Worm (Caenorhabditis elegans) whole organism, L1 larva: ENCODE results near the gene cth-1.

Experiments used
- C04F5.9 ChIP-seq: sonication (generic microtip); optimal IDR thresholded peaks from 2 replicates; lab custom pipeline; 2016; ENCODE audit warnings: missing genetic modification characterization, missing compliant biosample characterization
- Y116A8C.19 ChIP-seq: sonication (generic microtip); optimal IDR thresholded peaks from 2 replicates; lab custom pipeline; 2016; ENCODE audit warnings: missing compliant biosample characterization, missing genetic modification characterization, borderline replicate concordance
- alr-1 ChIP-seq: fragments of 200-800 bp; sonication (Bioruptor generic); optimal IDR thresholded peaks from 2 replicates; lab custom pipeline; 2018; ENCODE audit warnings: borderline replicate concordance, mild to moderate bottlenecking, missing genetic modification characterization, missing compliant biosample characterization
- aly-2 ChIP-seq: fragments of 150-350 bp; optimal IDR thresholded peaks from 2 replicates; lab custom pipeline; 2014; ENCODE audit warnings: missing biosample characterization, missing genetic modification characterization
- blmp-1 ChIP-seq: fragments of 150-350 bp; optimal IDR thresholded peaks from 2 replicates; lab custom pipeline; 2014; ENCODE audit warnings: missing biosample characterization, missing genetic modification characterization
- ceh-63 ChIP-seq: fragments of 200-800 bp; sonication (Bioruptor generic); optimal IDR thresholded peaks from 2 replicates; lab custom pipeline; 2018; ENCODE audit warnings: mild to moderate bottlenecking, missing genetic modification characterization, missing compliant biosample characterization
- ceh-88 ChIP-seq: fragments of 200-800 bp; sonication (Bioruptor generic); IDR thresholded peaks from 2 replicates; pipeline ENCODE4 v1.3.6; 2022; ENCODE audit warnings: missing genetic modification characterization, missing compliant biosample characterization
- ceh-90 ChIP-seq: sonication (generic microtip); optimal IDR thresholded peaks from 2 replicates; lab custom pipeline; 2016; ENCODE audit warnings: missing genetic modification characterization, missing compliant biosample characterization
- dpl-1 ChIP-seq, 3 experiments: fragments of 150-350 bp in 2 of 3; sonication (generic microtip) in 1 of 3; optimal IDR thresholded peaks; 2 replicates each; lab custom pipeline; 2014 to 2017; ENCODE audit warnings: missing biosample characterization in 3 of 3, missing genetic modification characterization in 3 of 3, missing genetic modification reagents in 3 of 3
- efl-1 ChIP-seq, 4 experiments: fragments of 150-350 bp; optimal IDR thresholded peaks in 3 of 4; peaks in 1 of 4; 1 replicate in 1 of 4; 2 replicates in 3 of 4; lab custom pipeline; 2014; ENCODE audit warnings: missing biosample characterization in 2 of 4, missing genetic modification characterization in 2 of 4, missing genetic modification reagents in 2 of 4
- efl-3 ChIP-seq: fragments of 200-800 bp; sonication (Bioruptor generic); optimal IDR thresholded peaks from 2 replicates; lab custom pipeline; 2018; ENCODE audit warnings: mild to moderate bottlenecking, missing genetic modification characterization, missing compliant biosample characterization
- egl-27 ChIP-seq, 2 experiments: fragments of 150-350 bp in 1 of 2; sonication (generic microtip); optimal IDR thresholded peaks; 3 replicates each; lab custom pipeline; 2017 to 2018; ENCODE audit warnings: missing biosample characterization in 2 of 2, missing genetic modification characterization in 2 of 2, missing genetic modification reagents in 2 of 2
- elt-3 ChIP-seq, 6 experiments: fragments of 150-350 bp in 1 of 6; sonication (generic microtip); optimal IDR thresholded peaks; 2 replicates each; lab custom pipeline; 2017 to 2018; ENCODE audit warnings: missing biosample characterization in 6 of 6, missing genetic modification characterization in 6 of 6, inconsistent platforms in 1 of 6
- ets-5 ChIP-seq: fragments of 200-800 bp; sonication (Bioruptor generic); IDR thresholded peaks from 2 replicates; pipeline ENCODE4 v1.3.6; 2022; ENCODE audit warnings: missing genetic modification characterization, missing compliant biosample characterization
- fkh-4 ChIP-seq: sonication (generic microtip); optimal IDR thresholded peaks from 2 replicates; lab custom pipeline; 2016; ENCODE audit warnings: missing compliant biosample characterization, missing genetic modification characterization, borderline replicate concordance
- hlh-4 ChIP-seq: sonication (generic microtip); optimal IDR thresholded peaks from 2 replicates; lab custom pipeline; 2016; ENCODE audit warnings: mild to moderate bottlenecking, missing genetic modification characterization, missing compliant biosample characterization
- hpl-2 ChIP-seq: fragments of 150-350 bp; optimal IDR thresholded peaks from 2 replicates; lab custom pipeline; 2014; ENCODE audit warnings: missing biosample characterization, missing genetic modification reagents, missing genetic modification characterization
- irx-1 ChIP-seq: sonication (generic microtip); optimal IDR thresholded peaks from 2 replicates; lab custom pipeline; 2016; ENCODE audit warnings: missing genetic modification characterization, missing compliant biosample characterization
- isw-1 ChIP-seq: fragments of 200-800 bp; sonication (Bioruptor generic); IDR thresholded peaks from 2 replicates; pipeline ENCODE4 v1.3.6; 2022; ENCODE audit warnings: missing genetic modification characterization, missing compliant biosample characterization
- jun-1 ChIP-seq: fragments of 150-350 bp; optimal IDR thresholded peaks from 2 replicates; lab custom pipeline; 2014; ENCODE audit warnings: missing biosample characterization, missing genetic modification reagents, missing genetic modification characterization
- lin-14 ChIP-seq: fragments of 200-800 bp; sonication (Bioruptor generic); optimal IDR thresholded peaks from 2 replicates; lab custom pipeline; 2018; ENCODE audit warnings: mild to moderate bottlenecking, missing genetic modification characterization, moderate library complexity, missing compliant biosample characterization
- lin-15B ChIP-seq: fragments of 150-350 bp; sonication (generic microtip); optimal IDR thresholded peaks from 3 replicates; lab custom pipeline; 2014; ENCODE audit warnings: missing biosample characterization, missing genetic modification characterization
- lin-35 ChIP-seq, 2 experiments: fragments of 150-350 bp; optimal IDR thresholded peaks; 2 replicates each; lab custom pipeline; 2014; ENCODE audit warnings: missing biosample characterization in 2 of 2, missing genetic modification characterization in 2 of 2, missing genetic modification reagents in 2 of 2
- lin-39 ChIP-seq: fragments of 150-350 bp; optimal IDR thresholded peaks from 2 replicates; lab custom pipeline; 2014; ENCODE audit warnings: missing biosample characterization, missing genetic modification reagents, missing genetic modification characterization
- lir-3 ChIP-seq: sonication (generic microtip); optimal IDR thresholded peaks from 2 replicates; lab custom pipeline; 2016; ENCODE audit warnings: mild to moderate bottlenecking, missing genetic modification characterization, moderate library complexity, missing compliant biosample characterization; ENCODE audit not compliant: poor library complexity
- mab-9 ChIP-seq: fragments of 200-800 bp; sonication (Bioruptor generic); IDR thresholded peaks from 2 replicates; pipeline ENCODE4 v1.3.6; 2022; ENCODE audit warnings: missing genetic modification reagents, missing genetic modification characterization, missing compliant biosample characterization
- mdl-1 ChIP-seq, 2 experiments: fragments of 150-350 bp; optimal IDR thresholded peaks; 2 replicates each; lab custom pipeline; 2014 to 2017; ENCODE audit warnings: missing biosample characterization in 2 of 2, missing genetic modification characterization in 2 of 2, inconsistent platforms in 1 of 2
- mef-2 ChIP-seq: fragments of 150-350 bp; optimal IDR thresholded peaks from 2 replicates; lab custom pipeline; 2014; ENCODE audit warnings: missing biosample characterization, missing genetic modification characterization
- mep-1 ChIP-seq: fragments of 150-350 bp; optimal IDR thresholded peaks from 2 replicates; lab custom pipeline; 2014; ENCODE audit warnings: missing biosample characterization, missing genetic modification characterization
- nhr-19 ChIP-seq: fragments of 200-800 bp; sonication (Bioruptor generic); conservative IDR thresholded peaks from 2 replicates; pipeline ENCODE4 v1.3.6; 2022; ENCODE audit warnings: missing genetic modification characterization, missing compliant biosample characterization
- nhr-237 ChIP-seq: fragments of 150-350 bp; optimal IDR thresholded peaks from 2 replicates; lab custom pipeline; 2014; ENCODE audit warnings: missing biosample characterization, missing genetic modification characterization
- nhr-84 ChIP-seq: sonication (generic microtip); optimal IDR thresholded peaks from 2 replicates; lab custom pipeline; 2017; ENCODE audit warnings: missing biosample characterization, missing genetic modification characterization
- nhr-85 ChIP-seq: sonication (generic microtip); peaks from one replicate; lab custom pipeline; 2016; ENCODE audit warnings: missing genetic modification characterization, inconsistent platforms, missing compliant biosample characterization
- nhr-90 ChIP-seq: sonication (generic microtip); optimal IDR thresholded peaks from 2 replicates; lab custom pipeline; 2016; ENCODE audit warnings: mild to moderate bottlenecking, missing genetic modification characterization, missing compliant biosample characterization; ENCODE audit not compliant: poor library complexity
- pax-3 ChIP-seq: fragments of 200-800 bp; sonication (Bioruptor generic); optimal IDR thresholded peaks from 2 replicates; lab custom pipeline; 2018; ENCODE audit warnings: mild to moderate bottlenecking, missing genetic modification characterization, moderate library complexity, missing compliant biosample characterization
- pqm-1 ChIP-seq: sonication (generic microtip); optimal IDR thresholded peaks from 3 replicates; lab custom pipeline; 2017; ENCODE audit warnings: missing biosample characterization, missing genetic modification characterization
- rnt-1 ChIP-seq: sonication (generic microtip); optimal IDR thresholded peaks from 2 replicates; lab custom pipeline; 2016; ENCODE audit warnings: mild to moderate bottlenecking, missing genetic modification characterization, moderate library complexity, missing compliant biosample characterization
- skn-1 ChIP-seq: fragments of 150-350 bp; optimal IDR thresholded peaks from 2 replicates; lab custom pipeline; 2014; ENCODE audit warnings: missing biosample characterization, missing genetic modification characterization
- snpc-4 ChIP-seq: fragments of 150-350 bp; optimal IDR thresholded peaks from 2 replicates; lab custom pipeline; 2014; ENCODE audit warnings: missing biosample characterization, missing genetic modification characterization
- sox-4 ChIP-seq: sonication (generic microtip); optimal IDR thresholded peaks from 2 replicates; lab custom pipeline; 2016; ENCODE audit warnings: missing genetic modification characterization, missing compliant biosample characterization
- sptf-1 ChIP-seq: fragments of 150-350 bp; optimal IDR thresholded peaks from 2 replicates; lab custom pipeline; 2014; ENCODE audit warnings: missing biosample characterization, missing genetic modification characterization
- tlp-1 ChIP-seq: fragments of 150-350 bp; optimal IDR thresholded peaks from 2 replicates; lab custom pipeline; 2014; ENCODE audit warnings: missing biosample characterization, missing genetic modification characterization
- unc-130 ChIP-seq: fragments of 150-350 bp; optimal IDR thresholded peaks from 2 replicates; lab custom pipeline; 2017; ENCODE audit warnings: missing biosample characterization, missing genetic modification characterization, inconsistent platforms
- unc-30 ChIP-seq: sonication (generic microtip); optimal IDR thresholded peaks from 2 replicates; lab custom pipeline; 2017; ENCODE audit warnings: missing biosample characterization, missing genetic modification characterization
- unc-62 ChIP-seq: fragments of 150-350 bp; optimal IDR thresholded peaks from 2 replicates; lab custom pipeline; 2014; ENCODE audit warnings: missing biosample characterization, missing genetic modification reagents, missing genetic modification characterization
- unc-86 ChIP-seq: sonication (generic microtip); optimal IDR thresholded peaks from 2 replicates; lab custom pipeline; 2016; ENCODE audit warnings: missing genetic modification characterization, missing compliant biosample characterization
- unc-98 ChIP-seq: fragments of 200-800 bp; sonication (Bioruptor generic); IDR thresholded peaks from 2 replicates; pipeline ENCODE4 v1.3.6; 2022; ENCODE audit warnings: missing genetic modification characterization, missing compliant biosample characterization
- zag-1 ChIP-seq: fragments of 150-350 bp; optimal IDR thresholded peaks from 2 replicates; lab custom pipeline; 2014; ENCODE audit warnings: missing biosample characterization, missing genetic modification characterization
- zip-4 ChIP-seq: fragments of 200-800 bp; sonication (Bioruptor generic); optimal IDR thresholded peaks from 2 replicates; lab custom pipeline; 2018; ENCODE audit warnings: mild to moderate bottlenecking, missing genetic modification characterization, moderate library complexity, missing compliant biosample characterization
- ztf-11 ChIP-seq, 2 experiments: sonication (generic microtip); optimal IDR thresholded peaks; 2 replicates each; lab custom pipeline; 2016 to 2017; ENCODE audit warnings: missing genetic modification characterization in 2 of 2, missing biosample characterization in 1 of 2, missing compliant biosample characterization in 1 of 2

The cth-1 gene

ce11 chrV:16094284-16094683, 6.2 kb upstream of the cth-1 start, which contains the start of gene F22B8.7:
Gene F22B8.7, plus strand, starts transcription at chrV:16094584.
- TF ChIP-seq mep-1: no peak
- no peak for TF ChIP-seq mdl-1 (tag; optimal IDR thresholded peaks at IDR 0.05; lab: Kevin White, UChicago)
- no peak for TF ChIP-seq unc-62 (GFP tag; lab: Kevin White, UChicago)
- no peak for TF ChIP-seq pqm-1 (tag; lab: Kevin White, UChicago)
- TF ChIP-seq dpl-1 (GFP tag; optimal IDR thresholded peaks at IDR 0.05; lab: Kevin White, UChicago): no peak
- TF ChIP-seq ceh-63 (GFP tag; lab: Kevin White, UChicago): no peak
- no peak for TF ChIP-seq aly-2
- no peak for TF ChIP-seq mef-2
- TF ChIP-seq skn-1 (tag; lab: Kevin White, UChicago): no peak
- no peak for TF ChIP-seq sptf-1 (tag; lab: Kevin White, UChicago)
- no peak for TF ChIP-seq sox-4
- no peak for TF ChIP-seq ztf-11 (tag; optimal IDR thresholded peaks at IDR 0.05; lab: Kevin White, UChicago)
- TF ChIP-seq lin-39: no peak
- no peak for TF ChIP-seq efl-3 (GFP tag; lab: Kevin White, UChicago)
- TF ChIP-seq zip-4: no peak
- TF ChIP-seq zag-1 (tag; lab: Kevin White, UChicago): no peak
- no peak for TF ChIP-seq hlh-4 (tag; lab: Kevin White, UChicago)
- TF ChIP-seq pax-3 (tag; lab: Kevin White, UChicago): no peak

- TF ChIP-seq lin-14 (GFP tag; lab: Kevin White, UChicago) (no peak), jun-1 (tag; lab: Kevin White, UChicago) (no peak), C04F5.9 (tag; lab: Kevin White, UChicago) (no peak), egl-27 (tag; optimal IDR thresholded peaks at IDR 0.05; lab: Kevin White, UChicago) (no peak), ets-5 (no peak), blmp-1 (peak; percentile 81), tlp-1 (tag; lab: Kevin White, UChicago) (no peak), mdl-1 (tag; optimal IDR thresholded peaks at IDR 0.05; lab: Kevin White, UChicago) (no peak), sox-4 (no peak), rnt-1 (tag; lab: Kevin White, UChicago) (peak; percentile 43), ceh-90 (no peak), Y116A8C.19 (tag; lab: Kevin White, UChicago) (no peak), hlh-4 (tag; lab: Kevin White, UChicago) (no peak), nhr-237 (tag; lab: Kevin White, UChicago) (no peak), skn-1 (tag; lab: Kevin White, UChicago) (peak; percentile 58), lin-35 (GFP tag; optimal IDR thresholded peaks at IDR 0.05; lab: Kevin White, UChicago) (no peak), unc-86 (tag; lab: Kevin White, UChicago) (no peak), snpc-4 (tag; lab: Kevin White, UChicago) (no peak), irx-1 (tag; lab: Kevin White, UChicago) (no peak), unc-98 (GFP tag; lab: Robert Waterston, UW) (no peak), nhr-84 (tag; lab: Kevin White, UChicago) (no peak), fkh-4 (tag; lab: Kevin White, UChicago) (no peak), nhr-19 (GFP tag; lab: Robert Waterston, UW) (peak; percentile 28), efl-1 (optimal IDR thresholded peaks at IDR 0.05; lab: Kevin White, UChicago) (no peak), efl-1 (GFP tag; optimal IDR thresholded peaks at IDR 0.05 in 1 of 2; lab: Kevin White, UChicago) (no peak), alr-1 (tag; lab: Kevin White, UChicago) (no peak), nhr-85 (tag; lab: Kevin White, UChicago) (no peak), lir-3 (tag; lab: Kevin White, UChicago) (no peak), unc-30 (no peak), unc-130 (tag; lab: Kevin White, UChicago) (no peak), nhr-90 (no peak), elt-3 (tag; optimal IDR thresholded peaks at IDR 0.05; lab: Kevin White, UChicago) (peak in 1 of 6 experiments; percentile 58), dpl-1 (GFP tag; optimal IDR thresholded peaks at IDR 0.05; lab: Kevin White, UChicago) (no peak), mab-9 (GFP tag; lab: Robert Waterston, UW) (no peak), lin-39 (no peak), ceh-88 (GFP tag; lab: Robert Waterston, UW) (no peak), zip-4 (no peak), isw-1 (no peak), lin-15B (no peak), pax-3 (tag; lab: Kevin White, UChicago) (no peak), hpl-2 (no peak)
These were observed 5.6 kb upstream of the cth-1 start for ce11 chrV:16094862-16095261.
